Worm (Caenorhabditis elegans): ENCODE measurements around the gene gur-5.

Gene gur-5

ce11 chrII:5285029-5285428 lies at the start of gene gur-5:
Gene gur-5, plus strand, starts transcription at chrII:5285329.
- TF ChIP-seq nhr-237 (tag; optimal IDR thresholded peaks at IDR 0.05) (no peak), ces-1 (GFP tag; optimal IDR thresholded peaks at IDR 0.05) (no peak)

DNA sequence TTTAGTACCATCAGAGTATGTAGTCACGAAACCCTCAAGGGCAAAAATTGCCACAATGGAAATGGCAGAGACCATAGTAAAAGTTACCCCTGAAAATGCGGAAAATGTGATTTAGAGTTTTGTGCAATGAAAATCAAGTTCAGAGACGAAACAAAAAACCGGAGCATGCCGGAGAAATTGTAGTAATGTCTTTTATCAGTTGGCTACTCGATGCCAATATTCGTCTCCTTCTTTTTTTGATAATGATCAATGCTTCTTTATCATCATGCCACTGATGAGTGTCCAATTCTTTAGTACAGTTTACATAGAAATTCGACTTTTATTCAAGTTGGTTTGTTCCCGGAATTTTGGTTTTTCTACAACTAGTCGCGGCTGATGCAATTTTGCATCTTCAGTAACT lies 49.4 kb upstream of the gur-5 start, which contains the start of gene pho-1:
pho-1 (minus strand) TSS at position 89 of the 400 bp plus-strand sequence.
- TF ChIP-seq elt-3 (tag; optimal IDR thresholded peaks at IDR 0.05), result no peak
- TF ChIP-seq mab-5 (tag; optimal IDR thresholded peaks at IDR 0.05), result no peak
- no peak for TF ChIP-seq unc-120 (tag; optimal IDR thresholded peaks at IDR 0.05; ENCODE audit: poor library complexity, severe bottlenecking)
- TF ChIP-seq nhr-28 (tag; optimal IDR thresholded peaks at IDR 0.05), result no peak
- no peak for TF ChIP-seq nhr-2 (tag; optimal IDR thresholded peaks at IDR 0.05)
- TF ChIP-seq mls-2 (tag; optimal IDR thresholded peaks at IDR 0.05), result no peak

DNA sequence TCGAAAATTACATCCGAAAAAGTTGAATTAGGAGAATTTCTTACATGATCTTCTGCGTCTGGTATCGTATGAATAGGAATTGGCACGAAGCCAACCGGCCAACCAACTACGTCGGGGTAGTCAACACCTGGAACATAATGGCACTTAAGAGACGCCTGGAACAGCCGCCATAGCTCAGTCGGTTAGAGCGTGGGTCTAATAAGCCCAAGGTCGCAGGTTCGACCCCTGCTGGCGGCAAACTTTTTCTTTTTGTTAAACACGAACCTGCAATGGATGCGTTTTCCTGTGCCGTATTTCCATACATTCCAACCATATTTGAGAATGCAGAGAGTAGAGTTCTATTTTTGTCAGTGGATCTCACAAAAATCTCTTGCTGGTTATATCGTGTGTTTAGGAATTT lies 47.4 kb upstream of the gur-5 start:
- TF ChIP-seq ceh-83 (GFP tag; optimal IDR thresholded peaks at IDR 0.05) (no peak), nhr-237 (tag; optimal IDR thresholded peaks at IDR 0.05) (no peak), ztf-11 (tag; optimal IDR thresholded peaks at IDR 0.05) (no peak), sem-2 (GFP tag; optimal IDR thresholded peaks at IDR 0.05) (peak; percentile 2), hlh-1 (tag; optimal IDR thresholded peaks at IDR 0.05) (no peak)

- TF ChIP-seq pha-4 (tag; optimal IDR thresholded peaks at IDR 0.05) (no peak), unc-120 (tag; optimal IDR thresholded peaks at IDR 0.05; ENCODE audit: poor library complexity, severe bottlenecking) (no peak), elt-3 (tag; optimal IDR thresholded peaks at IDR 0.05) (no peak), zip-8 (tag; optimal IDR thresholded peaks at IDR 0.05) (no peak), nhr-2 (tag; optimal IDR thresholded peaks at IDR 0.05) (no peak), drap-1 (GFP tag; optimal IDR thresholded peaks at IDR 0.05) (no peak), ces-1 (GFP tag; optimal IDR thresholded peaks at IDR 0.05) (no peak), unc-39 (tag; optimal IDR thresholded peaks at IDR 0.05) (no peak), nhr-237 (tag; optimal IDR thresholded peaks at IDR 0.05) (no peak), nhr-76 (tag; optimal IDR thresholded peaks at IDR 0.05) (no peak), M03D4.4 (tag; optimal IDR thresholded peaks at IDR 0.05) (no peak), elt-1 (tag; optimal IDR thresholded peaks at IDR 0.05; ENCODE audit: borderline replicate concordance, insufficient read depth) (no peak), bed-3 (GFP tag; optimal IDR thresholded peaks at IDR 0.05) (no peak)
Observed at ce11 chrII:5238366-5238765, 46.8 kb upstream of the gur-5 start, which contains the start of gene pho-4. Gene pho-4, minus strand, starts transcription at chrII:5238466.

DNA sequence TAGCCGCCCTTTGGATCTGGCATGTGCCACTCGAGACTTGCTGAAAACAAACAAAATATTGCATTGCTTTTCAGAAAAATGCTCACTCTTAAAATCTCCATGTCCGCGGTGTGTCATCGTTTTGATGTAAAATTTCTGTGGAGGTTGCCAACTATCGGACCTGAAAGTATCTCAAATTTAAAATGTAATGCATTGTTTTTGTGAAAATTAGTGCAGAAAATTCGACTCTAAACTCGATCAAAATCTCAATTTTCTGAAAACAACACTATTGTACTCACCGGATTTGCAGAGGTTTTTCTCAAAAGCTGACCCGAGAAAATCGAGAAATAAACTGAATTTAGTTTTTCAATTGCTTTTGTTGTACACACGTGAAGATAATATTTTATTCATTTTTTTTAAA lies 43.6 kb upstream of the gur-5 start, which contains the start of gene T16D1.1:
T16D1.1 (minus strand) TSS at position 101 of the 400 bp plus-strand sequence.
- TF ChIP-seq pha-4 (tag; optimal IDR thresholded peaks at IDR 0.05) (no peak), sem-2 (GFP tag; optimal IDR thresholded peaks at IDR 0.05) (no peak), nhr-2 (tag; optimal IDR thresholded peaks at IDR 0.05) (no peak), blmp-1 (tag; optimal IDR thresholded peaks at IDR 0.05) (no peak), hlh-1 (tag; optimal IDR thresholded peaks at IDR 0.05) (no peak), unc-39 (tag; optimal IDR thresholded peaks at IDR 0.05) (no peak), ceh-39 (tag; optimal IDR thresholded peaks at IDR 0.05) (no peak), lin-32 (GFP tag; optimal IDR thresholded peaks at IDR 0.05) (no peak), nhr-12 (tag; optimal IDR thresholded peaks at IDR 0.05) (no peak), drap-1 (GFP tag; optimal IDR thresholded peaks at IDR 0.05) (no peak), unc-62 (GFP tag; optimal IDR thresholded peaks at IDR 0.05) (no peak), cnd-1 (tag; optimal IDR thresholded peaks at IDR 0.05) (no peak)

DNA sequence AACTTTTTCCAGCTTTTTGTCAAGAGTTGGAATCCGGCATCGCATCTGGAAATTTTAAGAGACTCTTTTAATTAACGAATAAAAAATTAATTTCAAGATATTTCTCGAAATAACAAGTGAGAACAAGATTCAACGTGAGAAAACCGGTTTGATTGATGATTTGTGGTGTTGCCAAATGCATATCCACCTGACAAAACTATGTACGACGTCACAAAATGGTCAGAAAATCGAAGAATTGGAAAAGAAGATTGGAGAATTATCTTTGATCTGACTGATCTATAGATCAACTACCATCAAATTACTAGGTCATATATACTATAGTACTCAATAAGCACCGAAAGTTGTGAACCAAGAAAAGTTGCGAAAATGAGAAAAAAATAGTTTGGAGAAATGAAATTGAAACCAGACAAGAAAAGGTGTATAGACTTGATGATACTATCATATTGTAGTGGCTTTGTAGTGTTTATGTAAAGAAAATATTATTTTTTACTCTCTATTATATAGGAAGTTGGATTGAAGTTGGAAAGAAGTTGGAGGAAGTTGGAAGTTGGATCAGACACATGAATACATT lies 38.3 kb upstream of the gur-5 start, which contains the start of gene ptr-6:
ptr-6 (minus strand) TSS at position 47 of the 571 bp plus-strand sequence.
- no peak for TF ChIP-seq sem-2 (GFP tag; optimal IDR thresholded peaks at IDR 0.05)
- TF ChIP-seq mep-1 (tag; optimal IDR thresholded peaks at IDR 0.05), result no peak
- TF ChIP-seq snpc-4 (tag; optimal IDR thresholded peaks at IDR 0.05), result no peak
- no peak for TF ChIP-seq blmp-1 (tag; optimal IDR thresholded peaks at IDR 0.05)
- TF ChIP-seq nhr-12 (tag; optimal IDR thresholded peaks at IDR 0.05), result no peak
- no peak for TF ChIP-seq unc-120 (tag; optimal IDR thresholded peaks at IDR 0.05; ENCODE audit: poor library complexity, severe bottlenecking)
- no peak for TF ChIP-seq ham-2 (GFP tag; optimal IDR thresholded peaks at IDR 0.05)
- no peak for TF ChIP-seq cnd-1 (tag; optimal IDR thresholded peaks at IDR 0.05)
- TF ChIP-seq ces-1 (GFP tag; optimal IDR thresholded peaks at IDR 0.05), result no peak
- TF ChIP-seq flh-1 (GFP tag; optimal IDR thresholded peaks at IDR 0.05), result no peak
- no peak for TF ChIP-seq lsy-2 (tag; optimal IDR thresholded peaks at IDR 0.05)
- TF ChIP-seq nhr-28 (tag; optimal IDR thresholded peaks at IDR 0.05), result no peak
- TF ChIP-seq tbx-8 (GFP tag; optimal IDR thresholded peaks at IDR 0.05), result no peak
- TF ChIP-seq elt-1 (tag; optimal IDR thresholded peaks at IDR 0.05; ENCODE audit: borderline replicate concordance, insufficient read depth), result no peak
- TF ChIP-seq ztf-11 (tag; optimal IDR thresholded peaks at IDR 0.05), result no peak
- TF ChIP-seq lin-13 (tag; optimal IDR thresholded peaks at IDR 0.05), result no peak
- no peak for TF ChIP-seq sptf-1 (tag; optimal IDR thresholded peaks at IDR 0.05)
- no peak for TF ChIP-seq bed-3 (GFP tag; optimal IDR thresholded peaks at IDR 0.05)
